Worm (Caenorhabditis elegans): ENCODE results near the gene ins-4.
"Not testable (repeated sequence)": the region's sequence is repeated elsewhere in the genome, so short reads cannot be mapped to it uniquely, and the experiment has no call there.

Gene ins-4

ce11 chrII:6000136-6000535, 4.0 kb downstream of the ins-4 start, which contains the start of gene ins-6:
TSS of gene ins-6 (plus strand) at chrII:6000436.
- TF ChIP-seq med-1 (GFP tag; optimal IDR thresholded peaks at IDR 0.05; ENCODE audit: insufficient read depth) (no peak), cog-1 (tag; optimal IDR thresholded peaks at IDR 0.05) (no peak), flt-1 (GFP tag; IDR thresholded peaks at IDR 0.05) (no peak), tab-1 (GFP tag; IDR thresholded peaks at IDR 0.05) (no peak), ztf-23 (GFP tag; IDR thresholded peaks at IDR 0.05) (no peak), T22C8.4 (GFP tag; IDR thresholded peaks at IDR 0.05) (no peak), ztf-29 (GFP tag; IDR thresholded peaks at IDR 0.05) (no peak), ref-1 (GFP tag; conservative IDR thresholded peaks at IDR 0.05) (no peak), klf-2 (GFP tag; conservative IDR thresholded peaks at IDR 0.05) (no peak)

DNA sequence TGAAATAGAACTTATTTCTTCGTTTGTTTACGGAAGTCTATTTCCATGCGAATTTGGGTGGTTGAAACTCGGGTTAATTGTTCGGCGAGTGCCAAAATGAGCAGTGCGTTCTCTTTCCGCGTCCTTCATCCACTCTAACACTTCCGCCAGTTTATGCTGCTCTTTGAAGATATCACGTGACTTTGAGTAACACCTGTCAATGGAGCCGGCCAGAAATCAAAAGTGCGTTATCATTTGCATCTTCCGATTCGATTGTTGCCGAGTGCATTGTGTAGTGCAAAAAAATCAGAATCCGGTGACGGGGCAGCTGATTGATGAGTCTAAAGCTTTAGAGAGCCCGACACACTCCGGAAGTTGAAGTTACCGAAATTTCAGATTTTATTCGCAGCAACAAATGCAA, 4.8 kb downstream of the ins-4 start:
- TF ChIP-seq klf-2 (GFP tag; conservative IDR thresholded peaks at IDR 0.05) (no peak), ztf-23 (GFP tag; IDR thresholded peaks at IDR 0.05) (no peak), ztf-29 (GFP tag; IDR thresholded peaks at IDR 0.05) (no peak), ref-1 (GFP tag; conservative IDR thresholded peaks at IDR 0.05) (no peak), tab-1 (GFP tag; IDR thresholded peaks at IDR 0.05) (no peak), med-1 (GFP tag; optimal IDR thresholded peaks at IDR 0.05; ENCODE audit: insufficient read depth) (no peak), cog-1 (tag; optimal IDR thresholded peaks at IDR 0.05) (no peak), flt-1 (GFP tag; IDR thresholded peaks at IDR 0.05) (no peak), T22C8.4 (GFP tag; IDR thresholded peaks at IDR 0.05) (no peak)

ce11 chrII:6008887-6009286, 12.7 kb downstream of the ins-4 start, which contains the start of gene ZK84.4:
TSS of gene ZK84.4 (minus strand) at chrII:6008987.
- not testable (repeated sequence) for TF ChIP-seq cog-1 (tag; optimal IDR thresholded peaks at IDR 0.05); ztf-29 (GFP tag; IDR thresholded peaks at IDR 0.05); med-1 (GFP tag; optimal IDR thresholded peaks at IDR 0.05; ENCODE audit: insufficient read depth)

DNA sequence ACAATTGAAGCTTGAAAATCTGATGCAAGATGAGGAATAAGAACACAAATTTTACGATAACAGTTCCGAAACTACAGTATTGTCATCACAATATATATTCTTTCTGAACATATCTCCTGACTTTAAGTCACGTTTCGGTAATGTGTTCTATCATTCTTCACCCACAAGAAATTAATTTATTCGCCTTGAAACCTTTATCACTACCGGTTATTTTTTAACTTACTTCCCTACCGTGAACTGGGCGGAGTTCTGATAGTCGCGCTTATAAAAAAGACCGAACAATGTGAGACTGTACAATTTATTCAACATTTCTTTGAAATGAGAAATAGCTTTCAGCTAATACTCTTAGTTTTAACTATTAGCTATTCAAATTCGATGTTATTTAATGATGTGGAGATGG, 14.4 kb downstream of the ins-4 start, which contains the start of gene ins-20:
Gene ins-20, plus strand, starts transcription at position 301 of the 400 bp plus-strand sequence.
- TF ChIP-seq ref-1 (GFP tag; conservative IDR thresholded peaks at IDR 0.05) (no peak), cog-1 (tag; optimal IDR thresholded peaks at IDR 0.05) (no peak), tab-1 (GFP tag; IDR thresholded peaks at IDR 0.05) (no peak), med-1 (GFP tag; optimal IDR thresholded peaks at IDR 0.05; ENCODE audit: insufficient read depth) (no peak), ztf-23 (GFP tag; IDR thresholded peaks at IDR 0.05) (no peak), ztf-29 (GFP tag; IDR thresholded peaks at IDR 0.05) (no peak), T22C8.4 (GFP tag; IDR thresholded peaks at IDR 0.05) (no peak), flt-1 (GFP tag; IDR thresholded peaks at IDR 0.05) (no peak), klf-2 (GFP tag; conservative IDR thresholded peaks at IDR 0.05) (no peak)

- TF ChIP-seq cog-1 (tag; optimal IDR thresholded peaks at IDR 0.05); tab-1 (GFP tag; IDR thresholded peaks at IDR 0.05); ref-1 (GFP tag; conservative IDR thresholded peaks at IDR 0.05): not testable (repeated sequence)
Measured at ce11 chrII:6014057-6014456, 17.9 kb downstream of the ins-4 start, which contains the start of gene ZK84.2. TSS of gene ZK84.2 (plus strand) at chrII:6014357.

- no peak for TF ChIP-seq T22C8.4 (GFP tag; IDR thresholded peaks at IDR 0.05)
- TF ChIP-seq ztf-29 (GFP tag; IDR thresholded peaks at IDR 0.05): no peak
- TF ChIP-seq flt-1 (GFP tag; IDR thresholded peaks at IDR 0.05): no peak
- TF ChIP-seq ztf-23 (GFP tag; IDR thresholded peaks at IDR 0.05): no peak
- no peak for TF ChIP-seq tab-1 (GFP tag; IDR thresholded peaks at IDR 0.05)
- no peak for TF ChIP-seq ref-1 (GFP tag; conservative IDR thresholded peaks at IDR 0.05)
- TF ChIP-seq cog-1 (tag; optimal IDR thresholded peaks at IDR 0.05): no peak
- TF ChIP-seq klf-2 (GFP tag; conservative IDR thresholded peaks at IDR 0.05): no peak
Measured at ce11 chrII:6016410-6016809, 20.2 kb downstream of the ins-4 start, which contains the start of gene ZK84.5. TSS of gene ZK84.5 (minus strand) at chrII:6016510.

DNA sequence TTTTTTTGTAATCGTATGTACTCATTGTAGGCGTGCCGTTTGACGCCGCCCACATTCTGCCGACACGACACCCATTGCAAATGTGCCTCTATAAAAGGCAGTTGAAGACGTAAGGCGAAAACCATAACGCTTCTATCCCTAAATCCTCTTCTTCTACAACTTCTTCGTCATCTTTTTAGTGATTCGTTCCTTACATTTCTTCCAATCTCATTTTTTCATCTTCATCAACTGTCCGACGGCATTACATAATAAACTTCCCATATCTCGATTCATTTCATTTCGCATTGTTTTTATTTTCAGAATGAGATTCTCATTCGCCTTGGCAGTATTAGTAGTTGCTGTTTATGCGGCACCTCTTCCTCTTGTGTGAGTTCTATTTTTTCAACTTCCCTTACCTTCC, 24.2 kb downstream of the ins-4 start, which contains the start of gene ZK84.1:
Gene ZK84.1, plus strand, starts transcription at position 301 of the 400 bp plus-strand sequence.
- TF ChIP-seq T22C8.4 (GFP tag; IDR thresholded peaks at IDR 0.05) (no peak), ref-1 (GFP tag; conservative IDR thresholded peaks at IDR 0.05) (no peak), tab-1 (GFP tag; IDR thresholded peaks at IDR 0.05) (no peak), klf-2 (GFP tag; conservative IDR thresholded peaks at IDR 0.05) (no peak), cog-1 (tag; optimal IDR thresholded peaks at IDR 0.05) (no peak), flt-1 (GFP tag; IDR thresholded peaks at IDR 0.05) (no peak), med-1 (GFP tag; optimal IDR thresholded peaks at IDR 0.05; ENCODE audit: insufficient read depth) (no peak), ztf-29 (GFP tag; IDR thresholded peaks at IDR 0.05) (no peak), ztf-23 (GFP tag; IDR thresholded peaks at IDR 0.05) (no peak)

DNA sequence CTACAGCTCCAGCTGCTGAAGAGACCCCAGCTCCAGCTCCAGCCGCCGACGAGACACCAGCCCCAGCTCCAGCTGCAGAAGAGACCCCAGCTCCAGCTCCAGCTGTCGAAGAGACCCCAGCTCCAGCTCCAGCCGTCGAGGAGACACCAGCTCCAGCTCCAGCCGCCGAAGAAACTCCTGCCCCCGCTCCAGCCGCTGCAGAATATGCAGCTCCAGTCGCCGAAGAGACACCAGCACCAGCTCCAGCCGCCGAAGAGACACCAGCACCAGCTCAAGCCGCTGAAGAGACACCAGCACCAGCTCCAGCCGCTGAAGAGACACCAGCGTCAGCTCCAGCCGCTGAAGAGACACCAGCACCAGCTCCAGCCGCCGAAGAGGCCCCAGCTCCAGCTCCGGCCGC, 26.4 kb downstream of the ins-4 start:
- no peak for TF ChIP-seq med-1 (GFP tag; optimal IDR thresholded peaks at IDR 0.05; ENCODE audit: insufficient read depth)
- TF ChIP-seq cog-1 (tag; optimal IDR thresholded peaks at IDR 0.05): no peak
- TF ChIP-seq flt-1 (GFP tag; IDR thresholded peaks at IDR 0.05): no peak
- TF ChIP-seq ztf-29 (GFP tag; IDR thresholded peaks at IDR 0.05): no peak
- no peak for TF ChIP-seq tab-1 (GFP tag; IDR thresholded peaks at IDR 0.05)
- TF ChIP-seq T22C8.4 (GFP tag; IDR thresholded peaks at IDR 0.05): no peak
- no peak for TF ChIP-seq klf-2 (GFP tag; conservative IDR thresholded peaks at IDR 0.05)
- no peak for TF ChIP-seq ztf-23 (GFP tag; IDR thresholded peaks at IDR 0.05)
- TF ChIP-seq ref-1 (GFP tag; conservative IDR thresholded peaks at IDR 0.05): no peak

DNA sequence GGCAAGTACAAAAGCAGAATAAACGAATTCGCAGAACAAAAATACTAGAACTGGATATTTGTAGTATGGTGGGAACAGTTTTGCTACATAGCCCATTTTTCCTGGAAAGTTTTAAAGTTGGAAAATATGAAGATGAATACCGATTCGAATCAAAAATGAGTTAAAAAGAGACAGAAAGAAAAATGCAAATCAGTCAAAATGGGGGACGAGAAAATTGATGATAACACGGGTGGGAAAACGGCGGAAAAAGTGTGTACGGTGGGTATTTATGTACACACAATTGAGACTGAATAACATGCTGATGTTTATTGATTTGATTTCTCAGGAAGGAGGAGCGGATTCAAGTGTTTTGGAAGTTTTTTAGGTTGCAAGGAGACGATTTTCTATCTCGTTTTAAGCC, 28.7 kb downstream of the ins-4 start, which contains the start of gene R12C12.9:
Gene R12C12.9, minus strand, starts transcription at position 101 of the 400 bp plus-strand sequence.
- TF ChIP-seq ref-1 (GFP tag; conservative IDR thresholded peaks at IDR 0.05) (no peak), T22C8.4 (GFP tag; IDR thresholded peaks at IDR 0.05) (no peak), klf-2 (GFP tag; conservative IDR thresholded peaks at IDR 0.05) (no peak), ztf-29 (GFP tag; IDR thresholded peaks at IDR 0.05) (no peak), med-1 (GFP tag; optimal IDR thresholded peaks at IDR 0.05; ENCODE audit: insufficient read depth) (no peak), flt-1 (GFP tag; IDR thresholded peaks at IDR 0.05) (no peak), ztf-23 (GFP tag; IDR thresholded peaks at IDR 0.05) (no peak), tab-1 (GFP tag; IDR thresholded peaks at IDR 0.05) (no peak), cog-1 (tag; optimal IDR thresholded peaks at IDR 0.05) (no peak)

- TF ChIP-seq flt-1 (GFP tag; IDR thresholded peaks at IDR 0.05) (no peak), tab-1 (GFP tag; IDR thresholded peaks at IDR 0.05) (no peak), cog-1 (tag; optimal IDR thresholded peaks at IDR 0.05) (no peak), ztf-23 (GFP tag; IDR thresholded peaks at IDR 0.05) (no peak), klf-2 (GFP tag; conservative IDR thresholded peaks at IDR 0.05) (no peak), ref-1 (GFP tag; conservative IDR thresholded peaks at IDR 0.05) (no peak), T22C8.4 (GFP tag; IDR thresholded peaks at IDR 0.05) (no peak), med-1 (GFP tag; optimal IDR thresholded peaks at IDR 0.05; ENCODE audit: insufficient read depth) (no peak), ztf-29 (GFP tag; IDR thresholded peaks at IDR 0.05) (no peak)
Measured at ce11 chrII:6025647-6026046, 29.5 kb downstream of the ins-4 start.
